Worm (Caenorhabditis elegans) whole organism, L4 larva: ENCODE results near the gene F42A9.6.
A peak's percentile ranks its signal among the peaks of the same experiment; 100 is the strongest.

Source experiments
- R02D3.7 ChIP-seq: fragments of 150-350 bp; sonication (generic microtip); optimal IDR thresholded peaks from 3 replicates; lab custom pipeline; 2014; ENCODE audit warnings: missing biosample characterization, missing genetic modification characterization
- T20F7.1 ChIP-seq: fragments of 200-800 bp; sonication (Bioruptor generic); optimal IDR thresholded peaks from 2 replicates; lab custom pipeline; 2018; ENCODE audit warnings: mild to moderate bottlenecking, missing genetic modification characterization, missing compliant biosample characterization
- aha-1 ChIP-seq: fragments of 150-350 bp; peaks from one replicate; lab custom pipeline; 2014; ENCODE audit warnings: missing biosample characterization, missing genetic modification characterization
- ceh-32 ChIP-seq: sonication (generic microtip); optimal IDR thresholded peaks from 2 replicates; lab custom pipeline; 2016; ENCODE audit warnings: mild to moderate bottlenecking, missing genetic modification characterization, missing compliant biosample characterization; ENCODE audit not compliant: poor library complexity
- ceh-44 ChIP-seq: fragments of 200-800 bp; sonication (Bioruptor generic); IDR thresholded peaks from 2 replicates; pipeline ENCODE4 v1.3.6; 2022; ENCODE audit warnings: missing genetic modification reagents, missing genetic modification characterization, missing compliant biosample characterization
- daf-16 ChIP-seq, 3 experiments: sonication (generic microtip); optimal IDR thresholded peaks; 2 replicates each; lab custom pipeline; 2016 to 2017; ENCODE audit warnings: missing genetic modification characterization in 3 of 3, missing genetic modification reagents in 3 of 3, mild to moderate bottlenecking in 2 of 3, missing compliant biosample characterization in 2 of 3, missing biosample characterization in 1 of 3, moderate library complexity in 1 of 3
- daf-19 ChIP-seq: fragments of 200-800 bp; sonication (Bioruptor generic); conservative IDR thresholded peaks from 2 replicates; pipeline ENCODE4 v1.3.6; 2022; ENCODE audit warnings: missing genetic modification characterization, missing compliant biosample characterization
- daf-8 ChIP-seq: fragments of 200-800 bp; sonication (Bioruptor generic); IDR thresholded peaks from 2 replicates; pipeline ENCODE4 v1.3.6; 2022; ENCODE audit warnings: missing genetic modification characterization, missing compliant biosample characterization
- dmd-6 ChIP-seq: fragments of 200-800 bp; sonication (Bioruptor generic); IDR thresholded peaks from 2 replicates; pipeline ENCODE4 v1.3.6; 2022; ENCODE audit warnings: missing genetic modification reagents, missing genetic modification characterization, missing compliant biosample characterization
- dmd-8 ChIP-seq: fragments of 200-800 bp; sonication (Bioruptor generic); IDR thresholded peaks from 2 replicates; pipeline ENCODE4 v1.3.6; 2022; ENCODE audit warnings: missing genetic modification characterization, missing compliant biosample characterization
- dmd-9 ChIP-seq: fragments of 200-800 bp; sonication (Bioruptor generic); IDR thresholded peaks from 2 replicates; pipeline ENCODE4 v1.3.6; 2022; ENCODE audit warnings: missing genetic modification reagents, missing genetic modification characterization, missing compliant biosample characterization
- dve-1 ChIP-seq: sonication (generic microtip); optimal IDR thresholded peaks from 2 replicates; lab custom pipeline; 2017; ENCODE audit warnings: antibody characterized with exemption, mild to moderate bottlenecking, missing genetic modification characterization, missing compliant biosample characterization; ENCODE audit not compliant: insufficient read depth
- egl-43 ChIP-seq: fragments of 200-800 bp; sonication (Bioruptor generic); IDR thresholded peaks from 2 replicates; pipeline ENCODE4 v1.3.6; 2022; ENCODE audit warnings: missing genetic modification reagents, missing genetic modification characterization, missing compliant biosample characterization
- hlh-11 ChIP-seq: fragments of 200-800 bp; sonication (Bioruptor generic); optimal IDR thresholded peaks from 2 replicates; lab custom pipeline; 2018; ENCODE audit warnings: mild to moderate bottlenecking, missing genetic modification characterization, missing compliant biosample characterization
- hlh-30 ChIP-seq: sonication (generic microtip); optimal IDR thresholded peaks from 2 replicates; lab custom pipeline; 2017; ENCODE audit warnings: antibody characterized with exemption, mild to moderate bottlenecking, missing genetic modification characterization, missing compliant biosample characterization; ENCODE audit not compliant: insufficient read depth
- mes-2 ChIP-seq: sonication (generic microtip); optimal IDR thresholded peaks from 2 replicates; lab custom pipeline; 2016; ENCODE audit warnings: missing genotype, mild to moderate bottlenecking, missing genetic modification characterization, missing compliant biosample characterization; ENCODE audit not compliant: poor library complexity, severe bottlenecking
- mxl-2 ChIP-seq: fragments of 200-800 bp; sonication (Bioruptor generic); conservative IDR thresholded peaks from 2 replicates; pipeline ENCODE4 v1.3.6; 2022; ENCODE audit warnings: missing genetic modification reagents, missing genetic modification characterization, missing compliant biosample characterization
- nhr-111 ChIP-seq: fragments of 200-800 bp; sonication (Bioruptor generic); optimal IDR thresholded peaks from 2 replicates; lab custom pipeline; 2018; ENCODE audit warnings: mild to moderate bottlenecking, missing genetic modification characterization, missing compliant biosample characterization
- nhr-25 ChIP-seq: sonication (generic microtip); optimal IDR thresholded peaks from 2 replicates; lab custom pipeline; 2017; ENCODE audit warnings: missing genetic modification characterization, mild to moderate bottlenecking, missing compliant biosample characterization, antibody characterized with exemption, moderate library complexity, borderline replicate concordance; ENCODE audit not compliant: insufficient read depth
- nhr-28 ChIP-seq: fragments of 150-350 bp; optimal IDR thresholded peaks from 2 replicates; lab custom pipeline; 2014; ENCODE audit warnings: missing biosample characterization, missing genetic modification characterization
- nhr-42 ChIP-seq: fragments of 200-800 bp; sonication (Bioruptor generic); IDR thresholded peaks from 2 replicates; pipeline ENCODE4 v1.3.6; 2022; ENCODE audit warnings: missing genetic modification characterization, missing compliant biosample characterization
- pha-4 ChIP-seq, 2 experiments: fragments of 150-350 bp in 1 of 2; fragments of 200-800 bp in 1 of 2; sonication (Bioruptor generic) in 1 of 2; IDR thresholded peaks in 1 of 2; optimal IDR thresholded peaks in 1 of 2; 2 replicates each; pipeline versions ENCODE4 v1.3.6 to Lab custom; 2014 to 2022; ENCODE audit warnings: missing genetic modification characterization in 2 of 2, missing genetic modification reagents in 2 of 2, missing biosample characterization in 1 of 2, missing compliant biosample characterization in 1 of 2
- php-3 ChIP-seq: fragments of 200-800 bp; sonication (Bioruptor generic); IDR thresholded peaks from 2 replicates; pipeline ENCODE4 v1.3.6; 2022; ENCODE audit warnings: missing genetic modification reagents, missing genetic modification characterization, missing compliant biosample characterization
- pqm-1 ChIP-seq: sonication (generic microtip); optimal IDR thresholded peaks from 2 replicates; lab custom pipeline; 2017; ENCODE audit warnings: missing biosample characterization, missing genetic modification characterization
- spr-1 ChIP-seq: sonication (generic microtip); optimal IDR thresholded peaks from 2 replicates; lab custom pipeline; 2016; ENCODE audit warnings: mild to moderate bottlenecking, missing genetic modification characterization, missing compliant biosample characterization
- unc-62 ChIP-seq, 3 experiments: fragments of 150-350 bp in 1 of 3; sonication (generic microtip); optimal IDR thresholded peaks in 2 of 3; peaks in 1 of 3; 1 replicate in 1 of 3; 2 replicates in 2 of 3; lab custom pipeline; 2014 to 2017; ENCODE audit warnings: missing biosample characterization in 3 of 3, missing genetic modification characterization in 3 of 3, missing genetic modification reagents in 3 of 3, missing genotype in 1 of 3
- vab-7 ChIP-seq: fragments of 200-800 bp; sonication (Bioruptor generic); IDR thresholded peaks from 2 replicates; pipeline ENCODE4 v1.3.6; 2022; ENCODE audit warnings: missing genetic modification reagents, missing genetic modification characterization, missing compliant biosample characterization
- zag-1 ChIP-seq: fragments of 150-350 bp; optimal IDR thresholded peaks from 2 replicates; lab custom pipeline; 2014; ENCODE audit warnings: missing biosample characterization, missing genetic modification characterization
- zfp-2 ChIP-seq: sonication (generic microtip); optimal IDR thresholded peaks from 2 replicates; lab custom pipeline; 2016; ENCODE audit warnings: mild to moderate bottlenecking, missing genetic modification characterization, missing compliant biosample characterization
- zip-2 ChIP-seq: fragments of 150-350 bp; optimal IDR thresholded peaks from 2 replicates; lab custom pipeline; 2014; ENCODE audit warnings: missing biosample characterization, missing genetic modification characterization
- ztf-7 ChIP-seq: fragments of 150-350 bp; optimal IDR thresholded peaks from 2 replicates; lab custom pipeline; 2014; ENCODE audit warnings: missing biosample characterization, missing genetic modification characterization

The F42A9.6 gene

DNA sequence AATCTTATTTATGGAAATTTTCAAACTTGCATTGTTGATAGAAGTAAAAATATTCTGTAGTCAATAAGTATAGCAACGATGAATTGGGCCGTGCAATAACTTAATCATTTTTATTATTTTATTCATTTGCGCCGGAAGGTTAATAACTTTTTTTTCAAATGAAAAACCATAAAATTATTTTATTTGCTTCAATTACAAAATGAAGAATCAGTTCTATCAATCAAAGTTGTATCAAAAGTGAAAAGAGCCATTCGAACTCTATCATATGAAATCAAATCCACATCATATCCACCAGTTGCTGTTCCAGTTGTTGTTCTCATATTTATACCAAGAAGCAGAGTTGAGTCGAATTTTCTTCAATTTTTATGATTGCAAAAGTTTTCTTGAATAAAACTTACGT, 39.5 kb downstream of the F42A9.6 start, which contains the start of gene cyp-33E1:
Gene cyp-33E1 (minus strand): TSS at position 101 of the 400 bp plus-strand sequence.
- TF ChIP-seq daf-19 (no peak), ztf-7 (tag; lab: Kevin White, UChicago) (no peak), ceh-44 (GFP tag; lab: Robert Waterston, UW) (no peak), dmd-8 (GFP tag; lab: Robert Waterston, UW) (no peak), ceh-32 (tag; lab: Kevin White, UChicago) (no peak), nhr-25 (tag; lab: Kevin White, UChicago) (no peak), mxl-2 (GFP tag; lab: Robert Waterston, UW) (no peak), zip-2 (tag; lab: Kevin White, UChicago) (no peak), hlh-30 (tag; lab: Kevin White, UChicago) (no peak), vab-7 (no peak), daf-8 (GFP tag; lab: Robert Waterston, UW) (no peak), zfp-2 (no peak), dmd-9 (GFP tag; lab: Robert Waterston, UW) (no peak), nhr-111 (GFP tag; lab: Kevin White, UChicago) (no peak)

DNA sequence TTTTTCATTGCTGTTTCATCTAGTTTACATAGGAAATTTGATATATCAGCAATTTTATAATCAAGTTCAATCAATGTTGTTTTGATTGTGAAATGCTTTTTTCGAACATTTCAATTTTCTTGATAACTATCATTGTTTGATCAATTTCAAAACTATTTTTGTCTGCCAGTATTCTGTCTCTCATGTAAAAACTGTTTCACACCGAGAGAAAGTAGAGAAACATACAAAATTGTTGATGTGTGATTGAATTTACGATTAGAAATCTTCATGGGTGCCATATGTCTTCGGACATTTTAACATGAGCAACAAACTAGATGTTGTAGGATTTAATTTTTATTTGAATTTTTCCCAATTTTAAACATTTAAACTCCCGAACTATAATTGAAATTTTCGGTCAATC, 41.7 kb downstream of the F42A9.6 start, which contains the start of gene C49C8.2:
Gene C49C8.2 (plus strand): TSS at position 393 of the 400 bp plus-strand sequence.
- TF ChIP-seq aha-1 (tag; lab: Kevin White, UChicago) (peak; percentile 57), dmd-6 (GFP tag; lab: Robert Waterston, UW) (peak; percentile 10; the same call in 1 of the 2 replicates), R02D3.7 (tag; lab: Kevin White, UChicago) (no peak), hlh-11 (tag; lab: Kevin White, UChicago) (peak; percentile 51), egl-43 (GFP tag; lab: Robert Waterston, UW) (no peak), dve-1 (tag; lab: Kevin White, UChicago) (peak; percentile 56), nhr-42 (GFP tag; lab: Robert Waterston, UW) (no peak), T20F7.1 (peak; percentile 28), spr-1 (tag; lab: Kevin White, UChicago) (no peak), daf-16 (GFP tag; optimal IDR thresholded peaks at IDR 0.05; lab: Kevin White, UChicago) (no peak), daf-16 (tag; optimal IDR thresholded peaks at IDR 0.05; lab: Kevin White, UChicago) (peak; percentile 66), unc-62 (GFP tag; optimal IDR thresholded peaks at IDR 0.05 in 1 of 2; lab: Kevin White, UChicago) (peak in 1 of 2 experiments; percentile 81), unc-62 (tag; optimal IDR thresholded peaks at IDR 0.05; lab: Kevin White, UChicago) (no peak), mes-2 (no peak), pha-4 (GFP tag; IDR thresholded peaks at IDR 0.05; lab: Robert Waterston, UW) (no peak), pha-4 (tag; optimal IDR thresholded peaks at IDR 0.05; lab: Kevin White, UChicago) (no peak), nhr-28 (tag; lab: Kevin White, UChicago) (peak; percentile 22)
- TF ChIP-seq, all 104 proteins: peak for 8

DNA sequence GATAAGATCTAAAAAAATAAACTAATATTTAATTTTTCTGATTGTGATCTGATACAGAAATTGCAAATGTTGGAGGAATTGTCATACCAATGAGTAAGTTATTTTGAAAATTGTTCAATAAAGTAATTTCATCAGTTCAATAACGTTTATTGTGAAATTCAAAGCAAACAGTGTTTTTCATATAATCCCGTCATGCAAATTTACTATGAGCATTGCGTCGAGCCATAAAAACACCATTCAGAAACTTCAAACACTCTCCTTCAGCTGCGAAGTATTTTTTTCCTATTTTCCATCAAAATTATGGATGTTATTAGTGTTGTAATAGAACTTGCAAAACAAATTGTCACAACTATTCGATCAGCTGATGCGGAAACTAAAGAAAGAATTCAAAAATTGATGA, 42.8 kb downstream of the F42A9.6 start, which contains the start of gene C49C8.8:
Gene C49C8.8 (plus strand): TSS at position 301 of the 400 bp plus-strand sequence.
- no peak for TF ChIP-seq zag-1 (tag; lab: Kevin White, UChicago)

DNA sequence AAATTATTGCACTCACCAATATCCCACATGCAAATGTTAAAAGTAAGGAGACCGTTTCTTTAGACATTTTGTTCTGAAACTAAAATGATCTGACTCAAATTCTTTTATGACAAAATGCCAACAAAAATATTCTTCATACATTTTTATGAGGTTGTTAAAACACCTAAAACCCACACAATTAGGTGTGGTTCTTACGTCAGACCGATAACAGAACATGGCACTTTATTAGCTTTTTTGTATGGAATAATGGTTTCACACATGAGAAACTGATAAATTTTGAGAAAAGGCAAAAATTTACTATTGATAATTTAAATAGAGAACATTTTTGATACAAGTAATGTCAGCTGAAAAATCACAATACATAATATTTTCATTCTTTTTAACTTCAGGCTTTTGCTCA, 44.6 kb downstream of the F42A9.6 start, which contains the start of gene C49C8.5:
Gene C49C8.5 (minus strand): TSS at position 73 of the 400 bp plus-strand sequence.
- TF ChIP-seq vab-7 (no peak), dve-1 (tag; lab: Kevin White, UChicago) (peak; percentile 10), daf-16 (GFP tag; optimal IDR thresholded peaks at IDR 0.05; lab: Kevin White, UChicago) (no peak), daf-16 (tag; optimal IDR thresholded peaks at IDR 0.05; lab: Kevin White, UChicago) (peak; percentile 15), dmd-6 (GFP tag; lab: Robert Waterston, UW) (no peak), pqm-1 (tag; lab: Kevin White, UChicago) (peak; percentile 59), php-3 (GFP tag; lab: Robert Waterston, UW) (peak; percentile 84)
- TF ChIP-seq, all 104 proteins: peak for 4
